Worm (Caenorhabditis elegans): ENCODE measurements around the gene K11D12.8.

K11D12.8 gene

ce11 chrV:5069440-5069839 lies 28.6 kb upstream of the K11D12.8 start, which contains the start of gene Y58A7A.1:
TSS of gene Y58A7A.1 (minus strand) at chrV:5069540.
- no peak for TF ChIP-seq ceh-90 (tag; optimal IDR thresholded peaks at IDR 0.05)
- no peak for TF ChIP-seq nhr-19 (GFP tag; conservative IDR thresholded peaks at IDR 0.05)
- no peak for TF ChIP-seq hlh-17 (GFP tag; optimal IDR thresholded peaks at IDR 0.05; ENCODE audit: borderline replicate concordance)
- TF ChIP-seq ztf-11 (tag; optimal IDR thresholded peaks at IDR 0.05) = no peak
- no peak for TF ChIP-seq fkh-4 (tag; optimal IDR thresholded peaks at IDR 0.05; ENCODE audit: borderline replicate concordance)
- TF ChIP-seq swsn-7 (tag; optimal IDR thresholded peaks at IDR 0.05) = no peak
- no peak for TF ChIP-seq lsy-2 (tag; optimal IDR thresholded peaks at IDR 0.05)
- no peak for TF ChIP-seq skn-1 (tag; optimal IDR thresholded peaks at IDR 0.05)
- TF ChIP-seq C16A3.4 (tag; optimal IDR thresholded peaks at IDR 0.05) = no peak
- TF ChIP-seq hlh-4 (tag; optimal IDR thresholded peaks at IDR 0.05) = no peak
- TF ChIP-seq vab-15 (tag; optimal IDR thresholded peaks at IDR 0.05) = no peak
- TF ChIP-seq Y116A8C.19 (tag; optimal IDR thresholded peaks at IDR 0.05; ENCODE audit: borderline replicate concordance) = no peak
- TF ChIP-seq F16B12.6 (tag; optimal IDR thresholded peaks at IDR 0.05) = no peak
- TF ChIP-seq nhr-76 (tag; optimal IDR thresholded peaks at IDR 0.05) = no peak
- TF ChIP-seq sup-37 (GFP tag; optimal IDR thresholded peaks at IDR 0.05) = no peak
- TF ChIP-seq hpl-2 (GFP tag; optimal IDR thresholded peaks at IDR 0.05) = no peak
- no peak for TF ChIP-seq aly-2 (tag; optimal IDR thresholded peaks at IDR 0.05)

ce11 chrV:5067390-5067789 lies 26.6 kb upstream of the K11D12.8 start:
- TF ChIP-seq mef-2 (tag; optimal IDR thresholded peaks at IDR 0.05) (no peak), ceh-88 (GFP tag; IDR thresholded peaks at IDR 0.05) (no peak), pqm-1 (tag; optimal IDR thresholded peaks at IDR 0.05) (peak; percentile 51), C16A3.4 (tag; optimal IDR thresholded peaks at IDR 0.05) (no peak), elt-2 (tag; optimal IDR thresholded peaks at IDR 0.05) (peak; percentile 85), ztf-11 (tag; optimal IDR thresholded peaks at IDR 0.05) (no peak), nhr-237 (tag; optimal IDR thresholded peaks at IDR 0.05) (no peak), fkh-4 (tag; optimal IDR thresholded peaks at IDR 0.05; ENCODE audit: borderline replicate concordance) (no peak), sptf-1 (tag; optimal IDR thresholded peaks at IDR 0.05) (no peak)

- TF ChIP-seq ces-1 (GFP tag; optimal IDR thresholded peaks at IDR 0.05) = no peak
- no peak for TF ChIP-seq unc-30 (tag; optimal IDR thresholded peaks at IDR 0.05)
- TF ChIP-seq fkh-10 (GFP tag; optimal IDR thresholded peaks at IDR 0.05) = peak; percentile 73
- peak; percentile 6 for TF ChIP-seq rnt-1 (tag; optimal IDR thresholded peaks at IDR 0.05)
- peak; percentile 39 to 75 for TF ChIP-seq lsy-2 (tag; optimal IDR thresholded peaks at IDR 0.05)
- TF ChIP-seq unc-130 (tag; optimal IDR thresholded peaks at IDR 0.05) = peak; percentile 18
- no peak for TF ChIP-seq sox-4 (tag; optimal IDR thresholded peaks at IDR 0.05)
- TF ChIP-seq ceh-88 (GFP tag; IDR thresholded peaks at IDR 0.05) = no peak
- TF ChIP-seq skn-1 (tag; optimal IDR thresholded peaks at IDR 0.05) = no peak
- TF ChIP-seq aha-1 (tag; optimal IDR thresholded peaks at IDR 0.05) = no peak
- TF ChIP-seq fkh-4 (tag; optimal IDR thresholded peaks at IDR 0.05; ENCODE audit: borderline replicate concordance) = no peak
- TF ChIP-seq tbx-2 (tag; optimal IDR thresholded peaks at IDR 0.05) = peak; percentile 58
- no peak for TF ChIP-seq efl-3 (GFP tag; optimal IDR thresholded peaks at IDR 0.05)
- no peak for TF ChIP-seq grh-1 (GFP tag; IDR thresholded peaks at IDR 0.05)
- TF ChIP-seq hlh-17 (GFP tag; optimal IDR thresholded peaks at IDR 0.05; ENCODE audit: borderline replicate concordance) = no peak
- peak; percentile 96 for TF ChIP-seq lin-14 (GFP tag; optimal IDR thresholded peaks at IDR 0.05)
- peak in 2 of 3 experiments; percentile 6 to 36 for TF ChIP-seq dpl-1 (GFP tag; optimal IDR thresholded peaks at IDR 0.05)
- peak; percentile 16 for TF ChIP-seq ama-1 (optimal IDR thresholded peaks at IDR 0.05)
- no peak for TF ChIP-seq ceh-90 (tag; optimal IDR thresholded peaks at IDR 0.05)
- TF ChIP-seq Y116A8C.19 (tag; optimal IDR thresholded peaks at IDR 0.05; ENCODE audit: borderline replicate concordance) = no peak
- peak; percentile 19 for TF ChIP-seq lir-3 (tag; optimal IDR thresholded peaks at IDR 0.05; ENCODE audit: poor library complexity)
- peak; percentile 70 for TF ChIP-seq swsn-7 (tag; optimal IDR thresholded peaks at IDR 0.05)
- no peak for TF ChIP-seq vab-15 (tag; optimal IDR thresholded peaks at IDR 0.05)
- no peak for TF ChIP-seq alr-1 (tag; optimal IDR thresholded peaks at IDR 0.05; ENCODE audit: borderline replicate concordance)
- no peak for TF ChIP-seq zag-1 (tag; optimal IDR thresholded peaks at IDR 0.05)
- peak; percentile 53 for TF ChIP-seq nhr-77 (tag; optimal IDR thresholded peaks at IDR 0.05)
- TF ChIP-seq xbp-1 (tag; optimal IDR thresholded peaks at IDR 0.05) = peak; percentile 10
- peak; percentile 24 for TF ChIP-seq mef-2 (tag; optimal IDR thresholded peaks at IDR 0.05)
- TF ChIP-seq ztf-4 (tag; optimal IDR thresholded peaks at IDR 0.05) = no peak
- TF ChIP-seq pqm-1 (tag; optimal IDR thresholded peaks at IDR 0.05) = no peak
- peak; percentile 24 for TF ChIP-seq ceh-8 (GFP tag; optimal IDR thresholded peaks at IDR 0.05)
- TF ChIP-seq aly-2 (tag; optimal IDR thresholded peaks at IDR 0.05) = no peak
- peak; percentile 36 for TF ChIP-seq jun-1 (tag; optimal IDR thresholded peaks at IDR 0.05)
- no peak for TF ChIP-seq egl-27 (tag; optimal IDR thresholded peaks at IDR 0.05)
- no peak for TF ChIP-seq nhr-76 (tag; optimal IDR thresholded peaks at IDR 0.05)
- TF ChIP-seq C04F5.9 (tag; optimal IDR thresholded peaks at IDR 0.05) = no peak
- no peak for TF ChIP-seq F16B12.6 (tag; optimal IDR thresholded peaks at IDR 0.05)
Measured at ce11 chrV:5064761-5065421, 24.1 kb upstream of the K11D12.8 start, which contains the start of gene mlk-1. TSS of gene mlk-1 (minus strand) at chrV:5064811.

All from whole organism, L1 larva.